Fruit fly (Drosophila melanogaster): ENCODE measurements around the gene Cpr78Cb.
A peak's percentile ranks its signal among the peaks of the same experiment; 100 is the strongest.

Gene Cpr78Cb

DNA sequence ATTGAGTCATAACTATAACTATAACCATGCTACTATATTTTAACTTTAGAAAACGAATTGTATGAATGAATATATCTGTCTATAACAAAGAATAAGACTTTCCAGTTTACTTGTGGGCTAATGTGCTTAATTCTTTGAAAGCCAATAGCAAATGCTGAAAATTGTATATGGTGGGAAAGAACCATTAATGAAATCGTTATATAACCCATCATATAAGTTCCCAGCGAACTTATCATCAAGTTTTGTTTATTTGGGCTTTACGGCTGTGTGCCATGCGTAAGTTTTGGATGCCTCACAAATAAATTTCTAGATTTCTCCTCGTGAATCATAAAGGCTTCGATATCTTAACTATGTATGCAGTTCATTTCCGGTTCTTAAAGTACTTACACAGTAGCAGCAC lies 10.5 kb upstream of the Cpr78Cb start:
- TF ChIP-seq CG16779 (tag; optimal IDR thresholded peaks at IDR 0.05) (no peak), Met (GFP tag; optimal IDR thresholded peaks at IDR 0.05) (no peak), Gug (GFP tag; IDR thresholded peaks at IDR 0.05) (no peak), CG6854 (GFP tag; optimal IDR thresholded peaks at IDR 0.05) (no peak), topi (GFP tag; optimal IDR thresholded peaks at IDR 0.05) (no peak), CG15336 (GFP tag; IDR thresholded peaks at IDR 0.05) (no peak), cyc (GFP tag; optimal IDR thresholded peaks at IDR 0.05) (no peak), CG8319 (GFP tag; optimal IDR thresholded peaks at IDR 0.05) (no peak), Ets96B (tag; optimal IDR thresholded peaks at IDR 0.05) (no peak), salr (GFP tag; optimal IDR thresholded peaks at IDR 0.05) (no peak), eg (GFP tag; IDR thresholded peaks at IDR 0.05) (no peak), CG10669 (GFP tag; optimal IDR thresholded peaks at IDR 0.05) (no peak)

DNA sequence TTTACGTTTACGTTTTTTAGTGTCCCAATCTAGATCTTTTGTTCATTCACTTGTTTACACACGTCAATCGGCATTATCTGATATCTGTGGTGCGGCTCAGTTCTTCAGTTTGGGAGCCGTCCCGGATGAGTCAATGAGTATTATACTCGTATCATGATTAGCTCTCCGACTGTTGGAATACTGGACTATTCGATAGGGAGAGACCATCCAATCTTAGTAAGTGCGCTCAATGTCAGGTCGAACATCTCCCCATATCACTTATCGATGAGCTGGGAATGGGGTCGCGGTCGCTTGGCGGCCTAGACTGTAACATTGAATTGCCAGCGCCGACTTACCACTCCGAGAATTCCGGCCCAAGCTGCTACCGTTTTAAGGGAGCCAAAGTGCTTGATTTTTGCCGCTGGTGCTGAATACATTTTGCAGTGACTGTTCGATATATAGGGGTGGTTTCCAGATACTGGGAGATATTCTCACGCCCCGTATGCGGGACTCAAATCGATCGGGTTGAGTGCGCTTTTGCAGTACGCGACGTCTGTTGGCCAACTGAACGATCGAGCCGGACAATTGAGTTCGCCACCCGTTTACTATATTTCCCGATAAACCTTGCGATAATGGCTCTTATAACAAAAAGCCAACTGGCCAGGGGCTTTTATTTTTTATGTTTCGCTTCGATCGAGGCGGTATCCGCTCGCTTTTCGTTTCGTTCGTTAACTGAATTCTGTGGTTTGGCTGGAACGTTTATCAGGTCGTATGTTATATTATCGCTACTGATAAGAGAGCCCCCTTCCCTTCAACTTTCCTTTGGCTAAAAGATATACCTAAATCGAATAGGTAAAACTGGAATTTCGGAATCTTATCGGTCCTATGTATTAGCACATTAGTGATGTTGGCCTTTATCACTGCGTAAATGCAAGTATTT lies 9.3 kb upstream of the Cpr78Cb start:
- TF ChIP-seq CG6276 (GFP tag; optimal IDR thresholded peaks at IDR 0.05) (no peak), CG11902 (GFP tag; optimal IDR thresholded peaks at IDR 0.05) (no peak), Eip78C (GFP tag) (peak; percentile 55), vri (GFP tag; optimal IDR thresholded peaks at IDR 0.05) (peak; percentile 81), CG16779 (tag; optimal IDR thresholded peaks at IDR 0.05) (no peak), fkh (GFP tag; optimal IDR thresholded peaks at IDR 0.05) (peak; percentile 35), Eip93F (GFP tag; optimal IDR thresholded peaks at IDR 0.05) (peak; percentile 37)

DNA sequence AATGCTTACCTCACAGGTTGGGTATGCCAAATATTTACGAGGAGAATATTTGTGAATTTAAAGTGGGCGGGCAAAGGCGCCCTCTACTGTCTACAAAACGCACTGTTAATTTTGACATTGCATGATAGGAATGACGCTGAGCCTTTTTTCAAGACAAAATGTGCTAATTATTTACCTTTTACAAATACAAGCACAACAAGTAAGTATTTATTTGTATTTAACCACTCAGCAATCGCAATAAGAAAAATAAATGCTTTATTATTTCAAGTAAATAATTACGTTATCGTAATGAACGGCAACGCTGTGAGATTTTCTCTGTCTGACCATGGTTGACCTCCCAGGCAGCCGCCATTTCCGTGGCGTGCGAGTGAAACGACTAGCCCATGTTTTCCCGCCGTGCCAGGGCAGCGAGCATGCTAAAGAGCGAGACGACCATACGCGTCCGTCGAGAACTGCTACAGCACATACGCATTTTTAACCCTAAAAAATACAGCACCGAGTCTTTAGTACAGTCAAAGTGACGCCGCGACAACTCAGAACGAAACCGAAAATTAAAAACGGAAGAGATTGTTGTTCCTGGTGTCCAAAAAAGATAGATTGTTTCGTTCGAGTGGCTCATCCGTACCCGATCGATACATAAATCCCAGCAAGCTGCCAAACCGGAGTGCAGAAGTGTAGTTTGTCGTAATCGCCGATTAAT lies 8.5 kb upstream of the Cpr78Cb start, which contains the start of the genes CG12974 and pzg:
Gene CG12974, minus strand, starts transcription at position 324 of the 700 bp plus-strand sequence.
Gene pzg, plus strand, starts transcription at position 461 of the 700 bp plus-strand sequence.
- TF ChIP-seq Hr39 (GFP tag; optimal IDR thresholded peaks at IDR 0.05) (peak; percentile 74), CG11294 (GFP tag; IDR thresholded peaks at IDR 0.05) (no peak), CG3032 (tag; optimal IDR thresholded peaks at IDR 0.05) (peak; percentile 69), CG6854 (GFP tag; optimal IDR thresholded peaks at IDR 0.05) (peak; percentile 70), Hr38 (GFP tag; optimal IDR thresholded peaks at IDR 0.05) (no peak), ss (GFP tag; optimal IDR thresholded peaks at IDR 0.05) (no peak), CG6808 (GFP tag; optimal IDR thresholded peaks at IDR 0.05) (no peak), Sox14 (GFP tag; optimal IDR thresholded peaks at IDR 0.05) (peak; percentile 70), CG8319 (GFP tag; optimal IDR thresholded peaks at IDR 0.05) (peak; percentile 13), CG7368 (GFP tag; optimal IDR thresholded peaks at IDR 0.05) (no peak), net (GFP tag; optimal IDR thresholded peaks at IDR 0.05) (peak; percentile 25), CG10631 (GFP tag; optimal IDR thresholded peaks at IDR 0.05) (peak; percentile 33), CG34406 (GFP tag; optimal IDR thresholded peaks at IDR 0.05) (peak; percentile 15), fd85E (GFP tag; optimal IDR thresholded peaks at IDR 0.05) (peak; percentile 49), CG1621 (tag; optimal IDR thresholded peaks at IDR 0.05) (peak; percentile 65), Met (GFP tag; optimal IDR thresholded peaks at IDR 0.05) (no peak), Ets21C (GFP tag; optimal IDR thresholded peaks at IDR 0.05) (peak; percentile 64), CG6276 (GFP tag; optimal IDR thresholded peaks at IDR 0.05) (no peak), CG8632 (GFP tag; optimal IDR thresholded peaks at IDR 0.05) (peak; percentile 27), CG9139 (GFP tag; optimal IDR thresholded peaks at IDR 0.05) (peak; percentile 11), pdm3 (GFP tag; optimal IDR thresholded peaks at IDR 0.05) (peak; percentile 61), CG8119 (GFP tag; IDR thresholded peaks at IDR 0.05) (no peak), Blimp-1 (GFP tag; optimal IDR thresholded peaks at IDR 0.05) (peak; percentile 56), OdsH (GFP tag; optimal IDR thresholded peaks at IDR 0.05) (peak; percentile 61), CG15336 (GFP tag; IDR thresholded peaks at IDR 0.05) (no peak), acj6 (GFP tag; optimal IDR thresholded peaks at IDR 0.05) (peak; percentile 48), esn (GFP tag; optimal IDR thresholded peaks at IDR 0.05) (peak; percentile 67), Eip75B (GFP tag; optimal IDR thresholded peaks at IDR 0.05) (peak; percentile 44), CG16779 (tag; optimal IDR thresholded peaks at IDR 0.05) (no peak), vri (GFP tag; optimal IDR thresholded peaks at IDR 0.05) (peak; percentile 65), CG4318 (GFP tag; optimal IDR thresholded peaks at IDR 0.05) (peak; percentile 23), Sox102F (GFP tag; optimal IDR thresholded peaks at IDR 0.05) (peak; percentile 16), dac (GFP tag; optimal IDR thresholded peaks at IDR 0.05) (no peak), Ets96B (tag; optimal IDR thresholded peaks at IDR 0.05) (peak; percentile 17)
